Fruit fly (Drosophila melanogaster): ENCODE measurements around the gene CG7560.

Gene CG7560

DNA sequence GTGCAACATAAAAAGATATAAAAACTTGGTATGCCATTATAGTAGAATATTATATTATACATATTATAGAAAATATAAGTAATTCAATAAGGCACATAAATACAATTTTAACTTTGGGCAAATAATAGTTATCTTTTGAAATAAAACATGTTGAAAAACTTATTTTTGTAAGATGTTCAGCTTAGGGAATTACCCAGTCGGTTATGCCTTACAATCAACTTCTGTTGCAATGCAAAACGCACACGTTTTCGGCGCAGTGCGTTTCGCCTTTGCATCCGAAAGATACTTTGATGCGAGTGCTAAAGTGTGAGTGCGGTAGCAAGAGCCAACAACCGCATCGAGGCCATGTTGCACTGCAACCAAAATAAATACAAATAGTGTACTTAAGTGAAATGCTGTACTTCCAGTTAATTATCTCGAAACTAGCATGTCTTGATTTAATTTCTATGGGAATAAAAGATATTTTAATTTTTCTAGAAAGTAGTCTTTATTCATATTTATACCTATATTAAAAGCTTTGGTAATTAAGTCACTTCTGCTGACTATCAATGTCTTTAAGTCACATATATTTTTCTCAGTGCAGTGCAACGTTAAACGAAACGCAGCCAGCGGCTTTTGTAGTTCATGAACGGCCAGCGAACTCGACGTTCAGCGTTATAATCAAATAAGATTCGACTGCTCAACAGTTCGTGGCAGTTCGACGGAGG, 22.2 kb downstream of the CG7560 start (continued):
- TF ChIP-seq ash1 (GFP tag; optimal IDR thresholded peaks at IDR 0.05) (no peak), CG9876 (GFP tag; optimal IDR thresholded peaks at IDR 0.05) (no peak), ci (GFP tag; IDR thresholded peaks at IDR 0.05) (no peak), E2f1 (GFP tag; IDR thresholded peaks at IDR 0.05) (no peak), CG6813 (GFP tag; optimal IDR thresholded peaks at IDR 0.05) (peak; percentile 4), CG12299 (tag; optimal IDR thresholded peaks at IDR 0.05) (no peak), B-H2 (GFP tag; optimal IDR thresholded peaks at IDR 0.05) (no peak), Lpt (GFP tag; optimal IDR thresholded peaks at IDR 0.05) (no peak), kni (GFP tag; optimal IDR thresholded peaks at IDR 0.05) (no peak), CG4404 (GFP tag; IDR thresholded peaks at IDR 0.05) (no peak), Blimp-1 (GFP tag; optimal IDR thresholded peaks at IDR 0.05) (peak; percentile 47), Optix (GFP tag; IDR thresholded peaks at IDR 0.05) (no peak), CG7357 (GFP tag; IDR thresholded peaks at IDR 0.05) (no peak), Nf-YC (tag; optimal IDR thresholded peaks at IDR 0.05) (no peak), Ptx1 (GFP tag; IDR thresholded peaks at IDR 0.05) (peak; percentile 23; the same call in 1 of the 2 replicates), sob (GFP tag; IDR thresholded peaks at IDR 0.05) (no peak), CG16779 (GFP tag; IDR thresholded peaks at IDR 0.05) (no peak), Doc3 (GFP tag; IDR thresholded peaks at IDR 0.05; ENCODE audit: partially characterized antibody) (no peak), MBD-R2 (GFP tag; IDR thresholded peaks at IDR 0.05) (no peak), CG9817 (tag; optimal IDR thresholded peaks at IDR 0.05) (no peak), CG32767 (GFP tag; IDR thresholded peaks at IDR 0.05) (no peak), Hsf (GFP tag; optimal IDR thresholded peaks at IDR 0.05) (no peak), ro (GFP tag; IDR thresholded peaks at IDR 0.05) (no peak), Asciz (GFP tag; optimal IDR thresholded peaks at IDR 0.05) (peak; percentile 32), schlank (tag; optimal IDR thresholded peaks at IDR 0.05) (no peak), CG10366 (GFP tag; IDR thresholded peaks at IDR 0.05) (no peak), lbe (GFP tag; optimal IDR thresholded peaks at IDR 0.05) (no peak), ara (GFP tag; IDR thresholded peaks at IDR 0.05) (0 out of 2 replicates have a peak, but pooled peaks have one; percentile 21), run (tag; optimal IDR thresholded peaks at IDR 0.05) (no peak), rib (GFP tag; IDR thresholded peaks at IDR 0.05) (no peak), vvl (GFP tag; IDR thresholded peaks at IDR 0.05) (0 out of 2 replicates have a peak, but pooled peaks have one; percentile 28), CG6791 (GFP tag; IDR thresholded peaks at IDR 0.05; ENCODE audit: partially characterized antibody) (no peak), CG17912 (GFP tag; optimal IDR thresholded peaks at IDR 0.05) (no peak), pum (GFP tag; optimal IDR thresholded peaks at IDR 0.05) (no peak)

DNA sequence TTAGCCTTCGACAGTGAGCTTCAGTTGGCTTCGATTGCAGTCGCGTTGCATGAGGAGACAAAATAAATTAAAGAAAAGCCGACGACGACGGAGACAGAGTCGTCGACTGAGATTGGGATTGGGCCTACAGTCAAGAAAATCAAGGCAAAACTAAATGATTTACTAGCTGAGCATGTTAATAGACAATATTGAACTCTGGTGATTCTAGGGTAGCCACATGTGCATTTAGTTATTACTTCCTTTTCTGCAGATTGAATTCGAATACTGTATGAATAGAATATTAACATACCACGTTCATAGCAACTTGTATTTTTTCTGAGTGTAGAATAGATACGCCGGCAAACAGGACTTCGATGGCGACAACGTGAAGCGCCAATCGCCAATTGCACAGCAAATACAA, 23.4 kb downstream of the CG7560 start:
- no peak for TF ChIP-seq CG7987 (GFP tag; optimal IDR thresholded peaks at IDR 0.05)
- TF ChIP-seq bsh (GFP tag; optimal IDR thresholded peaks at IDR 0.05) = peak in 1 of 2 experiments; percentile 53
- TF ChIP-seq CG14014 (GFP tag; IDR thresholded peaks at IDR 0.05) = no peak
- no peak for TF ChIP-seq CG31365 (tag; optimal IDR thresholded peaks at IDR 0.05)
- TF ChIP-seq Drgx (GFP tag; IDR thresholded peaks at IDR 0.05) = peak; percentile 74
- TF ChIP-seq Dip2 (GFP tag; IDR thresholded peaks at IDR 0.05) = no peak
- TF ChIP-seq Sox100B (GFP tag; optimal IDR thresholded peaks at IDR 0.05) = no peak
